Fruit fly (Drosophila melanogaster): Measurements from ENCODE around the gene CG13082.

Gene CG13082

dm6 chr2L:19533247-19533646 is 5.0 kb upstream of the CG13082 start, which contains the start of gene CG33116 (continued):
- peak; percentile 80 for TF ChIP-seq dysf (GFP tag; IDR thresholded peaks at IDR 0.05)
- TF ChIP-seq CG10209 (GFP tag; optimal IDR thresholded peaks at IDR 0.05) = peak; percentile 76
- no peak for TF ChIP-seq mld (GFP tag; IDR thresholded peaks at IDR 0.05; ENCODE audit: partially characterized antibody)
- peak; percentile 76 for TF ChIP-seq cg (GFP tag; optimal IDR thresholded peaks at IDR 0.05)
- TF ChIP-seq grn (GFP tag; optimal IDR thresholded peaks at IDR 0.05) = peak; percentile 25
- TF ChIP-seq CkIIα-i1 (GFP tag; IDR thresholded peaks at IDR 0.05) = peak; percentile 25; the same call in 1 of the 2 replicates
- no peak for TF ChIP-seq sens-2 (GFP tag; IDR thresholded peaks at IDR 0.05)
- peak; percentile 78 for TF ChIP-seq CG18476 (GFP tag; optimal IDR thresholded peaks at IDR 0.05)
- peak; percentile 81 for TF ChIP-seq Chrac-16 (GFP tag; optimal IDR thresholded peaks at IDR 0.05)
- TF ChIP-seq CG2712 (tag; optimal IDR thresholded peaks at IDR 0.05) = peak; percentile 84
- peak in 1 of 2 experiments; percentile 25 for TF ChIP-seq insv (GFP tag; optimal IDR thresholded peaks at IDR 0.05)
- TF ChIP-seq CG11093 (GFP tag; IDR thresholded peaks at IDR 0.05) = peak; percentile 20; the same call in 1 of the 3 replicates
- TF ChIP-seq B-H1 (GFP tag; IDR thresholded peaks at IDR 0.05) = peak; percentile 44; the same call in 1 of the 3 replicates
- TF ChIP-seq CG11504 (tag; optimal IDR thresholded peaks at IDR 0.05) = peak; percentile 84
- TF ChIP-seq tap (tag; optimal IDR thresholded peaks at IDR 0.05) = peak; percentile 74
- TF ChIP-seq sd (tag; optimal IDR thresholded peaks at IDR 0.05) = peak; percentile 51
- TF ChIP-seq CG12236 (GFP tag; optimal IDR thresholded peaks at IDR 0.05) = peak; percentile 55
- peak; percentile 28 for TF ChIP-seq emc (GFP tag; optimal IDR thresholded peaks at IDR 0.05)
- peak; percentile 43; the same call in 2 of the 3 replicates for TF ChIP-seq otp (GFP tag; IDR thresholded peaks at IDR 0.05)
- peak; percentile 70 for TF ChIP-seq NK7.1 (GFP tag; optimal IDR thresholded peaks at IDR 0.05)
- peak; percentile 79 for TF ChIP-seq CG7556 (GFP tag; optimal IDR thresholded peaks at IDR 0.05)
- TF ChIP-seq dimm (GFP tag; IDR thresholded peaks at IDR 0.05) = peak; percentile 37; the same call in 1 of the 2 replicates
- peak; percentile 34 for TF ChIP-seq fd64A (GFP tag; optimal IDR thresholded peaks at IDR 0.05)
- TF ChIP-seq pnt (GFP tag; optimal IDR thresholded peaks at IDR 0.05) = peak; percentile 63
- peak; percentile 82 for TF ChIP-seq Ptx1 (GFP tag; IDR thresholded peaks at IDR 0.05)
- peak; percentile 84 for TF ChIP-seq ken (GFP tag; IDR thresholded peaks at IDR 0.05)
- TF ChIP-seq pita (GFP tag; optimal IDR thresholded peaks at IDR 0.05) = no peak
- TF ChIP-seq eve (GFP tag; optimal IDR thresholded peaks at IDR 0.05) = no peak
- TF ChIP-seq Fer3 (tag; optimal IDR thresholded peaks at IDR 0.05) = peak; percentile 78
- peak; percentile 66 to 80 for TF ChIP-seq bsh (GFP tag; optimal IDR thresholded peaks at IDR 0.05)
- peak; percentile 47 for TF ChIP-seq eyg (GFP tag; optimal IDR thresholded peaks at IDR 0.05)
- TF ChIP-seq CG4360 (GFP tag; IDR thresholded peaks at IDR 0.05) = 0 out of 2 replicates have a peak, but pooled peaks have one; percentile 38
- TF ChIP-seq Stat92E (GFP tag; optimal IDR thresholded peaks at IDR 0.05) = peak in 1 of 3 experiments; percentile 18
- TF ChIP-seq exex (tag; optimal IDR thresholded peaks at IDR 0.05) = peak; percentile 26
- peak; percentile 86 for TF ChIP-seq dmrt99B (tag; optimal IDR thresholded peaks at IDR 0.05)
- no peak for TF ChIP-seq Lpt (GFP tag; optimal IDR thresholded peaks at IDR 0.05)
- TF ChIP-seq usp (GFP tag; optimal IDR thresholded peaks at IDR 0.05) = no peak
- peak; percentile 85 for TF ChIP-seq ind (GFP tag; optimal IDR thresholded peaks at IDR 0.05)
- peak; percentile 10; the same call in 1 of the 2 replicates for TF ChIP-seq Ravus (GFP tag; IDR thresholded peaks at IDR 0.05)
- peak; percentile 45 for TF ChIP-seq CG8281 (tag; optimal IDR thresholded peaks at IDR 0.05)
- peak; percentile 38 for TF ChIP-seq CG18764 (GFP tag; optimal IDR thresholded peaks at IDR 0.05)
- no peak for TF ChIP-seq gt (GFP tag; IDR thresholded peaks at IDR 0.05)
- TF ChIP-seq BEAF-32 (GFP tag; optimal IDR thresholded peaks at IDR 0.05) = peak; percentile 29
- peak; percentile 70 for TF ChIP-seq nom (GFP tag; optimal IDR thresholded peaks at IDR 0.05)
- TF ChIP-seq CG12071 (GFP tag; optimal IDR thresholded peaks at IDR 0.05) = peak; percentile 79
- peak; percentile 62 for TF ChIP-seq Dek (tag; optimal IDR thresholded peaks at IDR 0.05)
- peak; percentile 56 for TF ChIP-seq CG17912 (GFP tag; optimal IDR thresholded peaks at IDR 0.05)
- TF ChIP-seq Drgx (GFP tag; IDR thresholded peaks at IDR 0.05) = peak; percentile 77
- peak; percentile 74 for TF ChIP-seq CG13775 (GFP tag; optimal IDR thresholded peaks at IDR 0.05)
- TF ChIP-seq Fer2 (tag; optimal IDR thresholded peaks at IDR 0.05) = peak; percentile 32
